Worm (Caenorhabditis elegans) whole organism, L2 larva: ENCODE results near the gene T16G1.7.
"Not testable (repeated sequence)": the region's sequence is repeated elsewhere in the genome, so short reads cannot be mapped to it uniquely, and the experiment has no call there.

Experiments
- C34F6.9 ChIP-seq: fragments of 150-350 bp; optimal IDR thresholded peaks from 2 replicates; lab custom pipeline; 2014; ENCODE audit warnings: missing biosample characterization, missing genetic modification characterization
- F13H6.1 ChIP-seq: sonication (generic microtip); optimal IDR thresholded peaks from 2 replicates; lab custom pipeline; 2016; ENCODE audit warnings: missing genetic modification characterization, missing compliant biosample characterization
- R02D3.7 ChIP-seq: fragments of 150-350 bp; optimal IDR thresholded peaks from 2 replicates; lab custom pipeline; 2014; ENCODE audit warnings: missing biosample characterization, missing genetic modification characterization
- Y55F3AM.14 ChIP-seq: fragments of 200-800 bp; sonication (Bioruptor generic); optimal IDR thresholded peaks from 2 replicates; lab custom pipeline; 2018; ENCODE audit warnings: mild to moderate bottlenecking, missing genetic modification characterization, missing compliant biosample characterization
- alr-1 ChIP-seq: fragments of 150-350 bp; optimal IDR thresholded peaks from 2 replicates; lab custom pipeline; 2014; ENCODE audit warnings: missing biosample characterization, missing genetic modification characterization
- aly-2 ChIP-seq: fragments of 150-350 bp; optimal IDR thresholded peaks from 2 replicates; lab custom pipeline; 2014; ENCODE audit warnings: missing biosample characterization, missing genetic modification characterization
- ama-1 ChIP-seq: fragments of 150-350 bp; optimal IDR thresholded peaks from 2 replicates; lab custom pipeline; 2018; ENCODE audit warnings: inconsistent platforms
- blmp-1 ChIP-seq: sonication (generic microtip); optimal IDR thresholded peaks from 2 replicates; lab custom pipeline; 2017; ENCODE audit warnings: missing genetic modification characterization, mild to moderate bottlenecking, missing compliant biosample characterization, antibody characterized with exemption, moderate library complexity; ENCODE audit not compliant: insufficient read depth
- ceh-16 ChIP-seq: fragments of 150-350 bp; optimal IDR thresholded peaks from 2 replicates; lab custom pipeline; 2014; ENCODE audit warnings: missing biosample characterization, missing genetic modification characterization
- ceh-82 ChIP-seq: fragments of 150-350 bp; optimal IDR thresholded peaks from 2 replicates; lab custom pipeline; 2014; ENCODE audit warnings: missing biosample characterization, missing genetic modification characterization
- crh-2 ChIP-seq: sonication (generic microtip); optimal IDR thresholded peaks from 2 replicates; lab custom pipeline; 2017; ENCODE audit warnings: missing biosample characterization, missing genetic modification characterization
- dmd-4 ChIP-seq: sonication (generic microtip); optimal IDR thresholded peaks from 2 replicates; lab custom pipeline; 2017; ENCODE audit warnings: missing biosample characterization, missing genetic modification characterization
- elt-1 ChIP-seq: fragments of 150-350 bp; optimal IDR thresholded peaks from 2 replicates; lab custom pipeline; 2014; ENCODE audit warnings: missing biosample characterization, missing genetic modification characterization
- fos-1 ChIP-seq: fragments of 150-350 bp; optimal IDR thresholded peaks from 2 replicates; lab custom pipeline; 2014; ENCODE audit warnings: missing biosample characterization, missing genetic modification characterization
- gmeb-1 ChIP-seq: fragments of 150-350 bp; optimal IDR thresholded peaks from 2 replicates; lab custom pipeline; 2014; ENCODE audit warnings: missing biosample characterization, missing genetic modification characterization
- lin-11 ChIP-seq: fragments of 150-350 bp; sonication (generic microtip); optimal IDR thresholded peaks from 2 replicates; lab custom pipeline; 2014; ENCODE audit warnings: missing biosample characterization, missing genetic modification characterization, inconsistent platforms, mixed read lengths
- lin-13 ChIP-seq: fragments of 150-350 bp; optimal IDR thresholded peaks from 2 replicates; lab custom pipeline; 2014; ENCODE audit warnings: missing biosample characterization, missing genetic modification reagents, missing genetic modification characterization
- lin-39 ChIP-seq: fragments of 150-350 bp; optimal IDR thresholded peaks from 2 replicates; lab custom pipeline; 2014; ENCODE audit warnings: missing biosample characterization, missing genetic modification reagents, missing genetic modification characterization
- lsy-2 ChIP-seq, 2 experiments: fragments of 150-350 bp in 1 of 2; sonication (generic microtip) in 1 of 2; optimal IDR thresholded peaks; 2 replicates each; lab custom pipeline; 2014 to 2017; ENCODE audit warnings: missing biosample characterization in 2 of 2, missing genetic modification characterization in 2 of 2
- mdl-1 ChIP-seq, 2 experiments: fragments of 150-350 bp in 1 of 2; sonication (generic microtip) in 1 of 2; optimal IDR thresholded peaks; 2 replicates each; lab custom pipeline; 2017; ENCODE audit warnings: missing biosample characterization in 2 of 2, missing genetic modification characterization in 2 of 2
- nhr-11 ChIP-seq: fragments of 150-350 bp; optimal IDR thresholded peaks from 2 replicates; lab custom pipeline; 2014; ENCODE audit warnings: missing biosample characterization, missing genetic modification characterization
- nhr-129 ChIP-seq: fragments of 150-350 bp; optimal IDR thresholded peaks from 2 replicates; lab custom pipeline; 2014; ENCODE audit warnings: missing biosample characterization, missing genetic modification characterization
- nhr-21 ChIP-seq: fragments of 150-350 bp; optimal IDR thresholded peaks from 2 replicates; lab custom pipeline; 2014; ENCODE audit warnings: missing biosample characterization, missing genetic modification characterization
- nhr-23 ChIP-seq: fragments of 150-350 bp; optimal IDR thresholded peaks from 2 replicates; lab custom pipeline; 2014; ENCODE audit warnings: missing biosample characterization, missing genetic modification reagents, missing genetic modification characterization
- nhr-25 ChIP-seq: fragments of 150-350 bp; sonication (generic microtip); optimal IDR thresholded peaks from 3 replicates; lab custom pipeline; 2014; ENCODE audit warnings: missing biosample characterization, missing genetic modification characterization
- nhr-6 ChIP-seq: fragments of 150-350 bp; optimal IDR thresholded peaks from 2 replicates; lab custom pipeline; 2014; ENCODE audit warnings: missing biosample characterization, missing genetic modification characterization
- peb-1 ChIP-seq: fragments of 150-350 bp; optimal IDR thresholded peaks from 2 replicates; lab custom pipeline; 2014; ENCODE audit warnings: missing biosample characterization, missing genetic modification characterization
- sem-4 ChIP-seq: fragments of 150-350 bp; optimal IDR thresholded peaks from 2 replicates; lab custom pipeline; 2014; ENCODE audit warnings: missing biosample characterization, missing genetic modification reagents, missing genetic modification characterization
- skn-1 ChIP-seq: sonication (generic microtip); optimal IDR thresholded peaks from 2 replicates; lab custom pipeline; 2017; ENCODE audit warnings: missing biosample characterization, missing genetic modification characterization
- sma-3 ChIP-seq: sonication (generic microtip); optimal IDR thresholded peaks from 2 replicates; lab custom pipeline; 2016; ENCODE audit warnings: missing genetic modification reagents, missing genetic modification characterization, missing compliant biosample characterization
- sma-9 ChIP-seq, 2 experiments: fragments of 150-350 bp in 1 of 2; sonication (generic microtip) in 1 of 2; optimal IDR thresholded peaks; 2 replicates each; lab custom pipeline; 2014 to 2016; ENCODE audit warnings: missing genetic modification characterization in 2 of 2, mild to moderate bottlenecking in 1 of 2, missing biosample characterization in 1 of 2, missing compliant biosample characterization in 1 of 2, missing genetic modification reagents in 1 of 2, moderate library complexity in 1 of 2
- unc-55 ChIP-seq: fragments of 150-350 bp; sonication (generic microtip); optimal IDR thresholded peaks from 3 replicates; lab custom pipeline; 2014; ENCODE audit warnings: missing biosample characterization, missing genetic modification reagents, missing genetic modification characterization
- ztf-11 ChIP-seq: sonication (generic microtip); optimal IDR thresholded peaks from 2 replicates; lab custom pipeline; 2017; ENCODE audit warnings: missing biosample characterization, missing genetic modification characterization
- ztf-4 ChIP-seq: fragments of 150-350 bp; optimal IDR thresholded peaks from 2 replicates; lab custom pipeline; 2014; ENCODE audit warnings: missing biosample characterization, missing genetic modification characterization

T16G1.7 gene

DNA sequence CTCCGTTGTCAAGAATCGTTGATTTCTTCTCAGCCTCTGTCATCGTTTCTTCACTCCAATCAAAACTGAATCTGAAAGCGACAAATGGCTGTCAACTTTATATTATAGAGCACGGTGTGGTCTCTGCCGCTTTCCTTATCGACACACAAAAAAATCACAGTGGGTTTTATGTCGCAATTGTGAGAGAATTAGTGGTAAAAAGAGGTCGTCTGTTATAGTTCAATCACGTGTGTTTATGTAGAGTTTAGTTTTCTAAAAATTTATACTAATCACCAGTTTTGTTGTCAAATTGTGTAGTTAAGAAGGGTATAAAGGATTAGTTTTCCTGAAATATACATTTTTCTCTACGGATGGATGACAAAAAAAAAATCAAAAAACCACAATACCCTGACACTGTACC lies at the start of gene T16G1.7:
Gene T16G1.7 (minus strand): TSS at position 137 of the 400 bp plus-strand sequence.
- no peak for TF ChIP-seq peb-1
- peak; percentile 67 for TF ChIP-seq fos-1
- no peak for TF ChIP-seq ztf-4
- no peak for TF ChIP-seq skn-1 (tag; lab: Kevin White, UChicago)
- TF ChIP-seq elt-1 (tag; lab: Kevin White, UChicago) = no peak
- peak; percentile 72 for TF ChIP-seq sma-9 (GFP tag; optimal IDR thresholded peaks at IDR 0.05; lab: Kevin White, UChicago)
- TF ChIP-seq sma-9 (tag; optimal IDR thresholded peaks at IDR 0.05; lab: Kevin White, UChicago) = no peak
- TF ChIP-seq ceh-16 = no peak

- TF ChIP-seq R02D3.7 (tag; lab: Kevin White, UChicago) (no peak), nhr-129 (tag; lab: Kevin White, UChicago) (no peak), ceh-16 (no peak), skn-1 (tag; lab: Kevin White, UChicago) (no peak), dmd-4 (tag; lab: Kevin White, UChicago) (no peak), sma-9 (GFP tag; optimal IDR thresholded peaks at IDR 0.05; lab: Kevin White, UChicago) (no peak), sma-9 (tag; optimal IDR thresholded peaks at IDR 0.05; lab: Kevin White, UChicago) (no peak), lin-13 (no peak), alr-1 (tag; lab: Kevin White, UChicago) (no peak)
These were observed 39.1 kb upstream of the T16G1.7 start for ce11 chrV:12974047-12974446.

- TF ChIP-seq nhr-25 (tag; lab: Kevin White, UChicago) (peak; percentile 61), crh-2 (tag; lab: Kevin White, UChicago) (peak; percentile 4), ceh-16 (no peak), C34F6.9 (tag; lab: Kevin White, UChicago) (peak; percentile 45), lsy-2 (tag; optimal IDR thresholded peaks at IDR 0.05; lab: Kevin White, UChicago) (peak; percentile 28 to 84), unc-55 (peak; percentile 55), ceh-82 (tag; lab: Kevin White, UChicago) (no peak), lin-13 (peak; percentile 58), ama-1 (lab: Kevin White, UChicago) (no peak), R02D3.7 (tag; lab: Kevin White, UChicago) (no peak), nhr-6 (tag; lab: Kevin White, UChicago) (no peak), blmp-1 (no peak), skn-1 (tag; lab: Kevin White, UChicago) (no peak), sem-4 (tag; lab: Kevin White, UChicago) (peak; percentile 26), nhr-129 (tag; lab: Kevin White, UChicago) (peak; percentile 28), Y55F3AM.14 (GFP tag; lab: Kevin White, UChicago) (no peak), peb-1 (no peak), sma-3 (no peak), F13H6.1 (no peak), lin-39 (tag; lab: Kevin White, UChicago) (no peak), sma-9 (GFP tag; optimal IDR thresholded peaks at IDR 0.05; lab: Kevin White, UChicago) (peak; percentile 1), sma-9 (tag; optimal IDR thresholded peaks at IDR 0.05; lab: Kevin White, UChicago) (no peak), gmeb-1 (no peak), lin-11 (tag; lab: Kevin White, UChicago) (no peak), fos-1 (no peak), nhr-11 (tag; lab: Kevin White, UChicago) (no peak), aly-2 (tag; lab: Kevin White, UChicago) (no peak), mdl-1 (tag; optimal IDR thresholded peaks at IDR 0.05; lab: Kevin White, UChicago) (no peak), nhr-23 (no peak)
These were observed 35.8 kb upstream of the T16G1.7 start, which contains the start of gene pnn-1 for ce11 chrV:12970575-12971160. Gene pnn-1, plus strand, starts transcription at chrV:12971110.

DNA sequence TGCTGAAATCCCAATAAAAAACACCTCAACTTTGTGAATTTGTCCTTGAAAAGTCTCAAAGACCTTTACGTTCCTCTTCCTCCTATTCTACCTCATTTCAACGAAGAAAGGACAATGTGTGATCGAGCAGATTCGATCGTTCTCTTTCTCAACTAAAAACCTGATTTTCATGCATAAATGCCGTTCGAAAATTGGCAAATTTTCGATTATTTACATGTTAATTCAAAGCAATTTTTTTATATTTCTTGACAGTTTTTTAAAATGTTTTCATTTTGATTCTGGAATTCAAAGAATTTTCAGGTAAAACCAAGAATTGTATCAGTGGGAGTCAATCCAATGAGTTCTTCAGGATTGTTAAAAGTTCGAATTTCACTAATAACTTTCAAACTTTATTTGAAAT lies 33.6 kb upstream of the T16G1.7 start, which contains the start of gene lin-46:
Gene lin-46 (plus strand): TSS at position 301 of the 400 bp plus-strand sequence.
- TF ChIP-seq alr-1 (tag; lab: Kevin White, UChicago) (no peak), ztf-11 (tag; lab: Kevin White, UChicago) (no peak), lin-39 (tag; lab: Kevin White, UChicago) (no peak), sma-9 (GFP tag; optimal IDR thresholded peaks at IDR 0.05; lab: Kevin White, UChicago) (no peak), sma-9 (tag; optimal IDR thresholded peaks at IDR 0.05; lab: Kevin White, UChicago) (no peak)

DNA sequence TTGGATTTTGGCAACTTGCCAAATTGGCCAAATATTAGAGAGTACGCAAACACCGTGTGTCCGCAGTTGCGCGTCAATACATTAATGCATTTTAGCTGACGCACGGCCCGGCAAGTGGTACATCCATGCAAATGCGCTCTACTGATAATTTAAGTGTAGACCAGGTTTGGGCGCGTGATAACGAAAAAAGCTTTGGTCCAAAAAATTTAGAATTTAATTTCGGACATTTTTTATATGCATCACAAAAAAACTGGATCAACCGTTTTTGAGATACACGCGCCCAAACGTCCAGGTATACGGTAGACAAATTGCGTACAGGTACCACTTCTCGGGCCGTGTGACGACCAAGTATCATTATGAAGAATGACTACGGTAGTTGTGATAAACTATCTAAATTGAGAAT lies 33.0 kb upstream of the T16G1.7 start, which contains the start of gene R186.8:
Gene R186.8 (minus strand): TSS at position 58 of the 403 bp plus-strand sequence.
- peak; percentile 2 for TF ChIP-seq sem-4 (tag; lab: Kevin White, UChicago)
- TF ChIP-seq F13H6.1 = peak; percentile 68
- TF ChIP-seq nhr-25 (tag; lab: Kevin White, UChicago) = peak; percentile 27
- TF ChIP-seq gmeb-1 = peak; percentile 39
- TF ChIP-seq Y55F3AM.14 (GFP tag; lab: Kevin White, UChicago) = peak; percentile 73
- TF ChIP-seq fos-1 = peak; percentile 3
- TF ChIP-seq crh-2 (tag; lab: Kevin White, UChicago) = peak; percentile 41
- peak; percentile 46 for TF ChIP-seq unc-55
- peak; percentile 91 for TF ChIP-seq sma-3
- peak; percentile 60 for TF ChIP-seq nhr-129 (tag; lab: Kevin White, UChicago)
- TF ChIP-seq sma-9 (GFP tag; optimal IDR thresholded peaks at IDR 0.05; lab: Kevin White, UChicago) = peak; percentile 55
- TF ChIP-seq sma-9 (tag; optimal IDR thresholded peaks at IDR 0.05; lab: Kevin White, UChicago) = not testable (repeated sequence)
- peak; percentile 56 to 94 for TF ChIP-seq lsy-2 (tag; optimal IDR thresholded peaks at IDR 0.05; lab: Kevin White, UChicago)
- TF ChIP-seq nhr-21 (tag; lab: Kevin White, UChicago) = peak; percentile 30
- peak; percentile 64 for TF ChIP-seq C34F6.9 (tag; lab: Kevin White, UChicago)
- peak; percentile 32 for TF ChIP-seq lin-11 (tag; lab: Kevin White, UChicago)
